Worm (Caenorhabditis elegans) whole organism, early embryonic: ENCODE results near the gene R05D3.9.

Experiments
- B0310.2 ChIP-seq: sonication (generic microtip); optimal IDR thresholded peaks from 2 replicates; lab custom pipeline; 2016; ENCODE audit warnings: mild to moderate bottlenecking, missing genetic modification characterization, missing compliant biosample characterization
- F13C5.2 ChIP-seq: sonication (generic microtip); optimal IDR thresholded peaks from 2 replicates; lab custom pipeline; 2017; ENCODE audit warnings: mild to moderate bottlenecking, missing genetic modification characterization, inconsistent platforms, missing compliant biosample characterization
- aly-1 ChIP-seq: sonication (generic microtip); optimal IDR thresholded peaks from 2 replicates; lab custom pipeline; 2016; ENCODE audit warnings: missing genetic modification characterization, missing compliant biosample characterization
- ama-1 ChIP-seq: fragments of 150-350 bp; optimal IDR thresholded peaks from 2 replicates; lab custom pipeline; 2014
- ceh-13 ChIP-seq: fragments of 200-800 bp; sonication (Bioruptor generic); optimal IDR thresholded peaks from 2 replicates; lab custom pipeline; 2018; ENCODE audit warnings: mild to moderate bottlenecking, missing genetic modification characterization, missing compliant biosample characterization
- ceh-36 ChIP-seq: sonication (generic microtip); optimal IDR thresholded peaks from 2 replicates; lab custom pipeline; 2016; ENCODE audit warnings: missing genetic modification characterization, inconsistent platforms, missing compliant biosample characterization
- ets-7 ChIP-seq: sonication (generic microtip); optimal IDR thresholded peaks from 2 replicates; lab custom pipeline; 2016; ENCODE audit warnings: missing genotype, missing genetic modification characterization, missing compliant biosample characterization
- flt-1 ChIP-seq: fragments of 200-800 bp; sonication (Bioruptor generic); IDR thresholded peaks from 2 replicates; pipeline ENCODE4 v1.3.6; 2022; ENCODE audit warnings: missing genetic modification characterization, missing compliant biosample characterization
- hmbx-1 ChIP-seq: sonication (generic microtip); optimal IDR thresholded peaks from 2 replicates; lab custom pipeline; 2016; ENCODE audit warnings: mild to moderate bottlenecking, missing genetic modification characterization, missing compliant biosample characterization
- hmg-4 ChIP-seq: fragments of 200-800 bp; sonication (Bioruptor generic); optimal IDR thresholded peaks from 2 replicates; lab custom pipeline; 2018; ENCODE audit warnings: mild to moderate bottlenecking, missing genetic modification characterization, missing compliant biosample characterization
- hnd-1 ChIP-seq: sonication (generic microtip); optimal IDR thresholded peaks from 2 replicates; lab custom pipeline; 2016; ENCODE audit warnings: missing genetic modification characterization, missing compliant biosample characterization
- pes-1 ChIP-seq: fragments of 200-800 bp; sonication (Bioruptor generic); IDR thresholded peaks from 2 replicates; pipeline ENCODE4 v1.3.6; 2022; ENCODE audit warnings: missing genetic modification reagents, missing genetic modification characterization, missing compliant biosample characterization
- scrt-1 ChIP-seq: fragments of 200-800 bp; sonication (Bioruptor generic); IDR thresholded peaks from 2 replicates; pipeline ENCODE4 v1.3.6; 2022; ENCODE audit warnings: missing genetic modification characterization, missing compliant biosample characterization
- sea-1 ChIP-seq: fragments of 200-800 bp; sonication (Bioruptor generic); conservative IDR thresholded peaks from 2 replicates; pipeline ENCODE4 v1.3.6; 2022; ENCODE audit warnings: missing genetic modification characterization, missing compliant biosample characterization
- tbx-11 ChIP-seq: fragments of 200-800 bp; sonication (Bioruptor generic); IDR thresholded peaks from 2 replicates; pipeline ENCODE4 v1.3.6; 2022; ENCODE audit warnings: missing genetic modification characterization, missing compliant biosample characterization
- tbx-37 ChIP-seq: fragments of 200-800 bp; sonication (Bioruptor generic); conservative IDR thresholded peaks from 2 replicates; pipeline ENCODE4 v1.3.6; 2022; ENCODE audit warnings: missing genetic modification reagents, missing genetic modification characterization, missing compliant biosample characterization
- tra-4 ChIP-seq: sonication (generic microtip); optimal IDR thresholded peaks from 2 replicates; lab custom pipeline; 2017; ENCODE audit warnings: missing genetic modification characterization, missing compliant biosample characterization

The R05D3.9 gene

DNA sequence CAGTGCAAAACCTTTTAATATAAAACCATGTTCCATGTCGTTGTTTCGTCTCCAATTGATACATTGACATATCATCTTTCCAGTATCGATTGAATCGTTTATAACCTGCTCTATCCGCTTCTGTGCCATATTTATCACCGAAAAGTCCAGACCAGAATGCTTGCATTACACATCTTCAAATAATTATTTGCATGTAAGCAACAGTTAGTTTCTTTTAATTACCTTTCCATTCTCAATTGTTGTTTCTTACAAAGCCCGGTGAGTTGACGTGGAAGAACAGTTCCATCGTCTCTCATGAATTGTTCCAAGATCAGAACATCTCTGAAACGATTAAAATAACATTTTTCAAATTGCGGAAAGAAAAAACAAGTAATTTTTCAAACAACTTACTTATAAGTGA lies 37.3 kb downstream of the R05D3.9 start, which contains the start of gene iglr-2:
TSS of gene iglr-2 (minus strand) at position 101 of the 400 bp plus-strand sequence.
- TF ChIP-seq aly-1 (tag; lab: Kevin White, UChicago), result no peak
- no peak for TF ChIP-seq F13C5.2 (tag; lab: Kevin White, UChicago)
- no peak for TF ChIP-seq hmbx-1
- TF ChIP-seq hmg-4 (GFP tag; lab: Kevin White, UChicago), result no peak
- TF ChIP-seq ceh-13 (GFP tag; lab: Kevin White, UChicago), result no peak
- no peak for TF ChIP-seq ets-7 (tag; lab: Kevin White, UChicago)
- TF ChIP-seq ceh-36 (tag; lab: Kevin White, UChicago), result no peak
- no peak for TF ChIP-seq sea-1 (GFP tag; lab: Robert Waterston, UW)
- no peak for TF ChIP-seq hnd-1
- no peak for TF ChIP-seq tbx-37
- TF ChIP-seq scrt-1 (GFP tag; lab: Robert Waterston, UW), result no peak
- TF ChIP-seq B0310.2 (tag; lab: Kevin White, UChicago), result no peak
- no peak for TF ChIP-seq tra-4 (tag; lab: Kevin White, UChicago)
- TF ChIP-seq tbx-11 (GFP tag; lab: Robert Waterston, UW), result no peak

DNA sequence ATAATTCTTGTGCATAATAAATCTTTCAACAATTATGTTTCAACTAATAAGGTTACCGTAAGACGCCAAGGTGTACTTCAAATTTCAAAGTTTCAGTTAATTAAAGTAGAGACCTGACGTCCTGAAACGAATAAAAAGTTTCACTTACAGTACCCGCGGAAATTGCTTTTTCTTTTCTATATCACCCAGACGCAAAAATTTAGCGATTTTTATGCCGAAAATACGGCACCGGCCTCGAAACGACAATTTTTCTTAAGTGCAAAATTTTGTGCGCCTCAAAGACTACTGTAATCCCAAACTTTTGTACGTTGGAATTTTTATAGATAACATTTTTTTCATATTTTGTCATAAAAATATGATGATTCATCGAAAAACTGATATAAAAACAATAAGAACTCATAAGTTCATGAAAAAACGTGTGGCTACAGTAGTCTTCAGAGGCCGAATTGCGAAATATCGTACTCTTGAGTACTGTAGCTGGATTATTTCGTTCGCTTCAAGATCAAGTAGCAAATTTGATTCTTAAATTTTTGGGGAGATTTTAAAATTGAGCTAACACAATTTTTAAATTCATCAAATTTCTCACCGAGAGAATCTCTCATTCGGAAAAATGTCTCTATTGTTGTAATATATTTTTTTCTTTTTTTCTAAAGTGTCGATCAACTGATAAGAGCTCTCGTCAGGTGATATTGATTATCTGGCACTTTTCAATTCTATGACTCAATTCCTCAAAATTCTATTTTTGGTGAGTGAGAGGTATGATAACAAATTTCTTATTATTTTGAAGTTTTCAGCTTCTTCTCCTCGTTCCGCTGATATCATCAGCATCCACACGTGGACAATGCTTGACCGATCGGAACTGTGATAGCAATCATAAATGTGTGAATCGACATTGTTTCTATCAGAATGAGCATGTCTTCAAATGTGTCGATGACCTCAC lies 42.7 kb downstream of the R05D3.9 start, which contains the start of gene ZC262.13:
TSS of gene ZC262.13 (plus strand) at position 641 of the 940 bp plus-strand sequence.
- TF ChIP-seq tbx-37 (no peak), scrt-1 (GFP tag; lab: Robert Waterston, UW) (no peak), tbx-11 (GFP tag; lab: Robert Waterston, UW) (no peak), flt-1 (GFP tag; lab: Robert Waterston, UW) (no peak)

DNA sequence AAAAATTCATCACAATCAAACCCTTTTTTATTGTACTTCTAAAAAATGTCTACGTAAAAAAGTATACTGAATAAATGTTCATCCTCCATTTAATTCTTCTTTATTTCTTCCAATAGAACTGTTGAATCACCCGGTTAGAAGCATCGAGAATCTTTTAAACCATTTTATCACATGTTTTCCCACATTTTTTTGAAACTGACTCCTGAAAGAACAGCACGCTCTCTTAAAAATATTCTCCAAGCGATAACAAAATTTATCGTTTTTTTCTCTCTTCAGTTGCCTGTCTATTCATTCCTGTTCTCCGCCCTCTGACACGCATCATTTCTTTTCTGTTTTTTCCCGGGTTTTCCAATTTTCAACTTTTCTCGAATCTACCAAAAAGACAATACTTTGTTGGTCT lies 44.1 kb downstream of the R05D3.9 start, which contains the start of gene F10E9.12:
TSS of gene F10E9.12 (plus strand) at position 131 of the 400 bp plus-strand sequence.
- TF ChIP-seq tra-4 (tag; lab: Kevin White, UChicago), result no peak
- TF ChIP-seq tbx-11 (GFP tag; lab: Robert Waterston, UW), result no peak
- no peak for TF ChIP-seq hmbx-1
- no peak for TF ChIP-seq F13C5.2 (tag; lab: Kevin White, UChicago)
- no peak for TF ChIP-seq flt-1 (GFP tag; lab: Robert Waterston, UW)
- no peak for TF ChIP-seq hnd-1
- TF ChIP-seq B0310.2 (tag; lab: Kevin White, UChicago), result no peak
- TF ChIP-seq tbx-37, result no peak
- no peak for TF ChIP-seq ets-7 (tag; lab: Kevin White, UChicago)

DNA sequence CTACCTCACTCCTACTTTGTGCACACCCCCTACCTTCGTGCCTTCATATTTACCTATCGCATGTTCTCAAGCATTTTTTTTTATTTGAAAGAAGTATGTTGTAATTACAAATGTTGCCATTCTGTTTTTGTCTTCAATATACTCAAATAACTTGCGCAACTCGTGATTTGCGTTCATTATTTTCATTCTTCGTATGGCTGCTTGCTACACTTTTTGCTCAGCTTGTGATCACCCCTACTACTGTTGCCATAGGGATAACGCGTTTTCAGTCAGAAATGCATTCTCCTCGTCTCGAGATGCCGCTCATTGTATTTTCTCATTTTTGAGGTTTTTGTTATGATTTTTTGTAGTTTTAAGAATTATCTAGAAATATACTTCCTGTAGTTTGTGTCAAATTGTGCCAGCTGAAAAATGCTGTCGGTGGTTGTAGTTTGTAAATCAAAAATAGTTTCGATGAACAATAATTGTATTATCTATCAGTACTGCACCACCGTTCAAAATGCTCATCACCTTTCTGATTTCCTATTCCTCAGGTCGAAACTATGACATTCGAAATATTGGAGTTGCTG lies 45.8 kb downstream of the R05D3.9 start, which contains the start of gene F10E9.1:
TSS of gene F10E9.1 (plus strand) at position 519 of the 569 bp plus-strand sequence.
- TF ChIP-seq hnd-1, result no peak
- TF ChIP-seq F13C5.2 (tag; lab: Kevin White, UChicago), result no peak
- no peak for TF ChIP-seq aly-1 (tag; lab: Kevin White, UChicago)
- TF ChIP-seq sea-1 (GFP tag; lab: Robert Waterston, UW), result no peak
- TF ChIP-seq tbx-11 (GFP tag; lab: Robert Waterston, UW), result no peak
- no peak for TF ChIP-seq B0310.2 (tag; lab: Kevin White, UChicago)
- no peak for TF ChIP-seq flt-1 (GFP tag; lab: Robert Waterston, UW)

DNA sequence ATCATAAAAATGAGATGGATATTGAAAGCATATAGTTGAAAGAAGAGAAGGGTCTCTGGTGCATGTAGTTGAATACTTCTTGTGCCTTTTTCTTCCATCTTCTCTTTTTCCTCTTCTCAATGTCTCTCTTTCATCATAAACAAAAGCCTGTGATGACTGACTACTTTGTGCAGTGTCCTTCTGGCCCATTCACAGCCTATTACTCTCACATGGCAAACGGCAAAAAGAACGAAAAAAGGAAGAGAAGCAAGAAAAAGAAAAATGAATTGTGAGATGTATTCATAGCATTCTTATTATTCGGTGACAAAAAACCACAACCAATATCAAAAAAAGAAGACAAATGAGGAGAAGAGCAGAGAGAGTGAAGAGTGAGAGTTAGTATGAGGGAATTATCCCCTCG lies 47.3 kb downstream of the R05D3.9 start:
- TF ChIP-seq aly-1 (tag; lab: Kevin White, UChicago) (no peak), flt-1 (GFP tag; lab: Robert Waterston, UW) (no peak), scrt-1 (GFP tag; lab: Robert Waterston, UW) (no peak), ets-7 (tag; lab: Kevin White, UChicago) (no peak), ama-1 (lab: Kevin White, UChicago) (no peak), tra-4 (tag; lab: Kevin White, UChicago) (no peak), tbx-11 (GFP tag; lab: Robert Waterston, UW) (no peak), F13C5.2 (tag; lab: Kevin White, UChicago) (no peak)

- TF ChIP-seq F13C5.2 (tag; lab: Kevin White, UChicago) (no peak), scrt-1 (GFP tag; lab: Robert Waterston, UW) (no peak)
These were observed 48.3 kb downstream of the R05D3.9 start, which contains the start of gene F10E9.10 for ce11 chrIII:8320183-8320582. F10E9.10 (minus strand) TSS chrIII:8320283.

ce11 chrIII:8319100-8319499 lies 49.4 kb downstream of the R05D3.9 start, which contains the start of gene F10E9.11:
F10E9.11 (minus strand) TSS chrIII:8319260.
- TF ChIP-seq ets-7 (tag; lab: Kevin White, UChicago) (peak; percentile 50), hmbx-1 (no peak), F13C5.2 (tag; lab: Kevin White, UChicago) (peak; percentile 53), pes-1 (GFP tag; lab: Robert Waterston, UW) (peak; percentile 57; the same call in 1 of the 2 replicates), flt-1 (GFP tag; lab: Robert Waterston, UW) (peak; percentile 64), ama-1 (lab: Kevin White, UChicago) (no peak), aly-1 (tag; lab: Kevin White, UChicago) (peak; percentile 46), sea-1 (GFP tag; lab: Robert Waterston, UW) (0 out of 2 replicates have a peak, but pooled peaks have one; percentile 70), tbx-11 (GFP tag; lab: Robert Waterston, UW) (no peak), tbx-37 (peak; percentile 89), hmg-4 (GFP tag; lab: Kevin White, UChicago) (peak; percentile 40), ceh-13 (GFP tag; lab: Kevin White, UChicago) (no peak)
